Worm (Caenorhabditis elegans) whole organism, young adult: ENCODE measurements around the gene str-217.
A peak's percentile ranks its signal among the peaks of the same experiment; 100 is the strongest.

Experiments
- B0019.2 ChIP-seq: fragments of 200-800 bp; sonication (Bioruptor generic); conservative IDR thresholded peaks from 2 replicates; pipeline ENCODE4 v1.3.6; 2022; ENCODE audit warnings: missing genetic modification reagents, missing genetic modification characterization, missing compliant biosample characterization
- B0035.1 ChIP-seq: sonication (generic microtip); optimal IDR thresholded peaks from 2 replicates; lab custom pipeline; 2016; ENCODE audit warnings: missing genetic modification characterization, mild to moderate bottlenecking, missing compliant biosample characterization, missing genotype, missing genetic modification reagents
- F10E7.11 ChIP-seq: sonication (generic microtip); optimal IDR thresholded peaks from 2 replicates; lab custom pipeline; 2017; ENCODE audit warnings: mild to moderate bottlenecking, missing genetic modification characterization, moderate library complexity, missing compliant biosample characterization
- F52B5.7 ChIP-seq: sonication (generic microtip); optimal IDR thresholded peaks from 2 replicates; lab custom pipeline; 2016; ENCODE audit warnings: mild to moderate bottlenecking, missing genetic modification characterization, missing compliant biosample characterization
- K11D2.4 ChIP-seq: fragments of 200-800 bp; sonication (Bioruptor generic); IDR thresholded peaks from 2 replicates; pipeline ENCODE4 v1.3.6; 2022; ENCODE audit warnings: missing genetic modification reagents, missing genetic modification characterization, missing compliant biosample characterization
- T07F8.4 ChIP-seq: sonication (generic microtip); optimal IDR thresholded peaks from 2 replicates; lab custom pipeline; 2016; ENCODE audit warnings: mild to moderate bottlenecking, missing genetic modification characterization, moderate library complexity, missing compliant biosample characterization
- T26A5.8 ChIP-seq: sonication (generic microtip); optimal IDR thresholded peaks from 2 replicates; lab custom pipeline; 2016; ENCODE audit warnings: missing genetic modification characterization, missing compliant biosample characterization
- Y56A3A.18 ChIP-seq: fragments of 200-800 bp; sonication (Bioruptor generic); IDR thresholded peaks from 2 replicates; pipeline ENCODE4 v1.3.6; 2022; ENCODE audit warnings: missing genetic modification reagents, missing genetic modification characterization, missing compliant biosample characterization
- Y67H2A.10 ChIP-seq: fragments of 200-800 bp; sonication (Bioruptor generic); conservative IDR thresholded peaks from 2 replicates; pipeline ENCODE4 v1.3.6; 2022; ENCODE audit warnings: missing genetic modification reagents, missing genetic modification characterization, missing compliant biosample characterization
- ZK185.1 ChIP-seq: sonication (generic microtip); optimal IDR thresholded peaks from 2 replicates; lab custom pipeline; 2016; ENCODE audit warnings: mild to moderate bottlenecking, missing genetic modification characterization, missing compliant biosample characterization; ENCODE audit not compliant: poor library complexity, severe bottlenecking
- akir-1 ChIP-seq: fragments of 200-800 bp; sonication (Bioruptor generic); optimal IDR thresholded peaks from 2 replicates; lab custom pipeline; 2018; ENCODE audit warnings: mild to moderate bottlenecking, missing genetic modification characterization, moderate library complexity, missing compliant biosample characterization
- athp-1 ChIP-seq: sonication (generic microtip); optimal IDR thresholded peaks from 2 replicates; lab custom pipeline; 2017; ENCODE audit warnings: mild to moderate bottlenecking, missing genetic modification characterization, missing compliant biosample characterization
- attf-5 ChIP-seq: fragments of 200-800 bp; sonication (Bioruptor generic); optimal IDR thresholded peaks from 2 replicates; lab custom pipeline; 2018; ENCODE audit warnings: mild to moderate bottlenecking, missing genetic modification characterization, missing compliant biosample characterization
- ceh-79 ChIP-seq: sonication (generic microtip); optimal IDR thresholded peaks from 2 replicates; lab custom pipeline; 2017; ENCODE audit warnings: mild to moderate bottlenecking, missing genetic modification characterization, missing compliant biosample characterization
- ceh-91 ChIP-seq: fragments of 200-800 bp; sonication (Bioruptor generic); IDR thresholded peaks from 2 replicates; pipeline ENCODE4 v1.3.6; 2022; ENCODE audit warnings: missing genetic modification reagents, missing genetic modification characterization, missing compliant biosample characterization
- chd-7 ChIP-seq: sonication (generic microtip); optimal IDR thresholded peaks from 2 replicates; lab custom pipeline; 2016; ENCODE audit warnings: mild to moderate bottlenecking, missing genetic modification characterization, moderate library complexity, missing compliant biosample characterization
- die-1 ChIP-seq: sonication (generic microtip); optimal IDR thresholded peaks from 2 replicates; lab custom pipeline; 2016; ENCODE audit warnings: missing genotype, mild to moderate bottlenecking, missing genetic modification characterization, missing compliant biosample characterization
- dox-1 ChIP-seq: fragments of 200-800 bp; sonication (Bioruptor generic); IDR thresholded peaks from 2 replicates; pipeline ENCODE4 v1.3.6; 2022; ENCODE audit warnings: missing genetic modification reagents, missing genetic modification characterization, missing compliant biosample characterization
- dpff-1 ChIP-seq: sonication (generic microtip); optimal IDR thresholded peaks from 2 replicates; lab custom pipeline; 2017; ENCODE audit warnings: mild to moderate bottlenecking, missing genetic modification characterization, missing compliant biosample characterization
- efl-1 ChIP-seq: fragments of 150-350 bp; optimal IDR thresholded peaks from 2 replicates; lab custom pipeline; 2014; ENCODE audit warnings: missing biosample characterization, missing genetic modification reagents, missing genetic modification characterization
- egl-18 ChIP-seq: fragments of 200-800 bp; sonication (Bioruptor generic); IDR thresholded peaks from 2 replicates; pipeline ENCODE4 v1.3.6; 2022; ENCODE audit warnings: missing genetic modification reagents, missing genetic modification characterization, missing compliant biosample characterization
- ets-4 ChIP-seq: fragments of 200-800 bp; sonication (Bioruptor generic); optimal IDR thresholded peaks from 2 replicates; lab custom pipeline; 2018; ENCODE audit warnings: mild to moderate bottlenecking, missing genetic modification characterization, missing compliant biosample characterization
- hlh-12 ChIP-seq: sonication (generic microtip); optimal IDR thresholded peaks from 2 replicates; lab custom pipeline; 2016; ENCODE audit warnings: missing genetic modification characterization, missing compliant biosample characterization
- hlh-26 ChIP-seq: fragments of 200-800 bp; sonication (Bioruptor generic); conservative IDR thresholded peaks from 2 replicates; pipeline ENCODE4 v1.3.6; 2022; ENCODE audit warnings: missing genetic modification reagents, missing genetic modification characterization, missing compliant biosample characterization
- hmg-1.2 ChIP-seq: fragments of 200-800 bp; sonication (Bioruptor generic); IDR thresholded peaks from 2 replicates; pipeline ENCODE4 v1.3.6; 2022; ENCODE audit warnings: missing genetic modification reagents, missing genetic modification characterization, missing compliant biosample characterization
- hrde-1 ChIP-seq: sonication (generic microtip); optimal IDR thresholded peaks from 2 replicates; lab custom pipeline; 2016; ENCODE audit warnings: missing genetic modification characterization, mild to moderate bottlenecking, missing compliant biosample characterization, moderate library complexity, missing genotype, missing genetic modification reagents, borderline replicate concordance
- let-526 ChIP-seq: fragments of 200-800 bp; sonication (Bioruptor generic); IDR thresholded peaks from 2 replicates; pipeline ENCODE4 v1.3.6; 2022; ENCODE audit warnings: missing genetic modification reagents, missing genetic modification characterization, missing compliant biosample characterization
- lin-26 ChIP-seq: fragments of 200-800 bp; sonication (Bioruptor generic); IDR thresholded peaks from 2 replicates; pipeline ENCODE4 v1.3.6; 2022; ENCODE audit warnings: missing genetic modification reagents, missing genetic modification characterization, missing compliant biosample characterization
- lin-40 ChIP-seq: sonication (generic microtip); optimal IDR thresholded peaks from 2 replicates; lab custom pipeline; 2016; ENCODE audit warnings: missing genetic modification characterization, mild to moderate bottlenecking, missing compliant biosample characterization, missing genotype, missing genetic modification reagents
- lin-54 ChIP-seq: fragments of 200-800 bp; sonication (Bioruptor generic); optimal IDR thresholded peaks from 2 replicates; lab custom pipeline; 2018; ENCODE audit warnings: mild to moderate bottlenecking, missing genetic modification characterization, missing compliant biosample characterization
- lir-1 ChIP-seq: fragments of 200-800 bp; sonication (Bioruptor generic); conservative IDR thresholded peaks from 2 replicates; pipeline ENCODE4 v1.3.6; 2022; ENCODE audit warnings: missing genetic modification reagents, missing genetic modification characterization, missing compliant biosample characterization
- lsl-1 ChIP-seq: fragments of 200-800 bp; sonication (Bioruptor generic); optimal IDR thresholded peaks from 2 replicates; lab custom pipeline; 2018; ENCODE audit warnings: mild to moderate bottlenecking, missing genetic modification characterization, moderate library complexity, missing compliant biosample characterization
- lsy-27 ChIP-seq: sonication (generic microtip); optimal IDR thresholded peaks from 2 replicates; lab custom pipeline; 2017; ENCODE audit warnings: missing genetic modification characterization, mild to moderate bottlenecking, missing compliant biosample characterization, antibody characterized with exemption, missing genotype, borderline replicate concordance; ENCODE audit not compliant: insufficient read depth
- madf-3 ChIP-seq: fragments of 200-800 bp; sonication (Bioruptor generic); IDR thresholded peaks from 2 replicates; pipeline ENCODE4 v1.3.6; 2022; ENCODE audit warnings: missing genetic modification reagents, missing genetic modification characterization, missing compliant biosample characterization
- madf-6 ChIP-seq: fragments of 200-800 bp; sonication (Bioruptor generic); IDR thresholded peaks from 2 replicates; pipeline ENCODE4 v1.3.6; 2022; ENCODE audit warnings: missing genetic modification reagents, missing genetic modification characterization, missing compliant biosample characterization
- nfya-1 ChIP-seq: sonication (generic microtip); optimal IDR thresholded peaks from 2 replicates; lab custom pipeline; 2017; ENCODE audit warnings: antibody characterized with exemption, missing compliant biosample characterization, missing genetic modification characterization, borderline replicate concordance; ENCODE audit not compliant: insufficient read depth
- nfya-2 ChIP-seq: fragments of 200-800 bp; sonication (Bioruptor generic); IDR thresholded peaks from 2 replicates; pipeline ENCODE4 v1.3.6; 2022; ENCODE audit warnings: missing genetic modification reagents, missing genetic modification characterization, missing compliant biosample characterization
- nfyb-1 ChIP-seq: fragments of 200-800 bp; sonication (Bioruptor generic); IDR thresholded peaks from 2 replicates; pipeline ENCODE4 v1.3.6; 2022; ENCODE audit warnings: missing genetic modification reagents, missing genetic modification characterization, missing compliant biosample characterization
- nhr-120 ChIP-seq: fragments of 200-800 bp; sonication (Bioruptor generic); IDR thresholded peaks from 2 replicates; pipeline ENCODE4 v1.3.6; 2022; ENCODE audit warnings: missing genetic modification characterization, missing compliant biosample characterization
- nhr-90 ChIP-seq: sonication (generic microtip); optimal IDR thresholded peaks from 2 replicates; lab custom pipeline; 2016; ENCODE audit warnings: missing genotype, mild to moderate bottlenecking, missing genetic modification characterization, missing compliant biosample characterization
- pbrm-1 ChIP-seq: fragments of 200-800 bp; sonication (Bioruptor generic); IDR thresholded peaks from 2 replicates; pipeline ENCODE4 v1.3.6; 2022; ENCODE audit warnings: missing genetic modification reagents, missing genetic modification characterization, missing compliant biosample characterization
- pha-4 ChIP-seq: fragments of 150-350 bp; sonication (generic microtip); optimal IDR thresholded peaks from 2 replicates; lab custom pipeline; 2014; ENCODE audit warnings: missing biosample characterization, missing genetic modification reagents, missing genetic modification characterization
- rec-8 ChIP-seq, 2 experiments: sonication (generic microtip); optimal IDR thresholded peaks; 2 replicates each; lab custom pipeline; 2016; ENCODE audit warnings: mild to moderate bottlenecking in 2 of 2, missing genetic modification characterization in 2 of 2, missing genetic modification reagents in 2 of 2, missing genotype in 2 of 2, missing biosample characterization in 1 of 2, missing compliant biosample characterization in 1 of 2, moderate library complexity in 1 of 2
- snpc-4 ChIP-seq, 5 experiments: fragments of 150-350 bp in 1 of 5; sonication (generic microtip) in 4 of 5; optimal IDR thresholded peaks; 2 replicates each; lab custom pipeline; 2014 to 2018; ENCODE audit warnings: missing genetic modification characterization in 5 of 5, missing biosample characterization in 3 of 5, antibody characterized with exemption in 2 of 5, mild to moderate bottlenecking in 2 of 5, missing compliant biosample characterization in 2 of 5, missing genotype in 2 of 5, moderate library complexity in 2 of 5, missing genetic modification reagents in 1 of 5
- tbp1 ChIP-seq: fragments of 200-800 bp; sonication (Bioruptor generic); optimal IDR thresholded peaks from 2 replicates; lab custom pipeline; 2018; ENCODE audit warnings: mild to moderate bottlenecking, missing genetic modification characterization, missing compliant biosample characterization
- xnd-1 ChIP-seq: sonication (generic microtip); optimal IDR thresholded peaks from 2 replicates; lab custom pipeline; 2016; ENCODE audit warnings: missing genotype, missing genetic modification reagents, missing genetic modification characterization, missing compliant biosample characterization
- zfh-2 ChIP-seq: fragments of 200-800 bp; sonication (Bioruptor generic); conservative IDR thresholded peaks from 2 replicates; pipeline ENCODE4 v1.3.6; 2022; ENCODE audit warnings: missing genetic modification reagents, missing genetic modification characterization, missing compliant biosample characterization
- ztf-18 ChIP-seq: sonication (generic microtip); optimal IDR thresholded peaks from 2 replicates; lab custom pipeline; 2016; ENCODE audit warnings: missing genotype, mild to moderate bottlenecking, missing genetic modification characterization, missing compliant biosample characterization

str-217 gene

DNA sequence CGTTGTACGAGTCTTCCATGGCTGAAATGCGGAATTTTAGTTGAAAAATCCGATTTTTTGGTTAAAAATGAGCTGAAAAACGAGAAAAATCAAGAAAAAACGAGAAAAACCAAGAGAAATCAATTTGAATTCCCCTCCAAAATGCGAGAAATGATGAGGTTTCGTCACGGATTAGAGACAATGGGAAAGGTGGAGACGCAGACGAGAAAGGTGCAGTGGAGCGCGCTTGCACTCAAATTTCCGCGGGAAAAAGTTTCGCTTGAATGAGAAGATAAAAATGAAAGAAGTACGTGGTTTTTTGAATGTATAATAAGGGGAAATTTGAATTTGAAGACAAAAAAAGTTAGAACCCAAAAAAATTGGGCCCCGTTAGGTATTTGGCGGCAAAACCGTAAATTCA is 34.4 kb downstream of the str-217 start, which contains the start of gene efl-1 (continued):
- TF ChIP-seq ets-4 (no peak), F52B5.7 (tag; lab: Kevin White, UChicago) (no peak), hmg-1.2 (peak; percentile 99), lsl-1 (GFP tag; lab: Kevin White, UChicago) (peak; percentile 57), rec-8 (tag; optimal IDR thresholded peaks at IDR 0.05; lab: Kevin White, UChicago) (no peak), dox-1 (peak; percentile 85), xnd-1 (tag; lab: Kevin White, UChicago) (peak; percentile 20), dpff-1 (tag; lab: Kevin White, UChicago) (no peak), tbp1 (GFP tag; lab: Kevin White, UChicago) (peak; percentile 68), nhr-90 (tag; lab: Kevin White, UChicago) (no peak), T26A5.8 (tag; lab: Kevin White, UChicago) (no peak), hrde-1 (no peak), Y67H2A.10 (GFP tag; lab: Robert Waterston, UW) (no peak), let-526 (GFP tag; lab: Robert Waterston, UW) (no peak), zfh-2 (no peak), egl-18 (GFP tag; lab: Robert Waterston, UW) (no peak), lir-1 (GFP tag; lab: Robert Waterston, UW) (peak; percentile 43; the same call in 1 of the 2 replicates), pha-4 (tag; lab: Kevin White, UChicago) (peak; percentile 82), hlh-12 (no peak), B0035.1 (tag; lab: Kevin White, UChicago) (no peak), lin-26 (GFP tag; lab: Robert Waterston, UW) (no peak), ZK185.1 (no peak), chd-7 (tag; lab: Kevin White, UChicago) (no peak), nfyb-1 (GFP tag; lab: Robert Waterston, UW) (peak; percentile 84), ceh-79 (tag; lab: Kevin White, UChicago) (no peak), athp-1 (tag; lab: Kevin White, UChicago) (peak; percentile 76), ztf-18 (no peak), akir-1 (GFP tag; lab: Kevin White, UChicago) (no peak), snpc-4 (GFP tag; optimal IDR thresholded peaks at IDR 0.05; lab: Kevin White, UChicago) (peak; percentile 70), snpc-4 (tag; optimal IDR thresholded peaks at IDR 0.05; lab: Kevin White, UChicago) (peak; percentile 61 to 94 (median 89)), madf-3 (GFP tag; lab: Robert Waterston, UW) (no peak), attf-5 (GFP tag; lab: Kevin White, UChicago) (peak; percentile 96), pbrm-1 (peak; percentile 96), madf-6 (GFP tag; lab: Robert Waterston, UW) (peak; percentile 81), lin-54 (GFP tag; lab: Kevin White, UChicago) (peak; percentile 97), nfya-1 (tag; lab: Kevin White, UChicago) (no peak), lsy-27 (no peak), nhr-120 (no peak), F10E7.11 (tag; lab: Kevin White, UChicago) (no peak), die-1 (no peak), B0019.2 (GFP tag; lab: Robert Waterston, UW) (no peak), hlh-26 (GFP tag; lab: Robert Waterston, UW) (no peak), Y56A3A.18 (GFP tag; lab: Robert Waterston, UW) (peak; percentile 72; the same call in 1 of the 2 replicates), efl-1 (GFP tag; lab: Kevin White, UChicago) (no peak), ceh-91 (GFP tag; lab: Robert Waterston, UW) (no peak), lin-40 (tag; lab: Kevin White, UChicago) (peak; percentile 87), K11D2.4 (GFP tag; lab: Robert Waterston, UW) (no peak), T07F8.4 (no peak), nfya-2 (GFP tag; lab: Robert Waterston, UW) (no peak)
